Worm (Caenorhabditis elegans) whole organism, L2 larva: ENCODE measurements around the gene D2096.12.

Source experiments
- Y55F3AM.14 ChIP-seq: fragments of 200-800 bp; sonication (Bioruptor generic); optimal IDR thresholded peaks from 2 replicates; lab custom pipeline; 2018; ENCODE audit warnings: mild to moderate bottlenecking, missing genetic modification characterization, missing compliant biosample characterization
- alr-1 ChIP-seq: fragments of 150-350 bp; optimal IDR thresholded peaks from 2 replicates; lab custom pipeline; 2014; ENCODE audit warnings: missing biosample characterization, missing genetic modification characterization
- ama-1 ChIP-seq: fragments of 150-350 bp; optimal IDR thresholded peaks from 2 replicates; lab custom pipeline; 2018; ENCODE audit warnings: inconsistent platforms
- ceh-16 ChIP-seq: fragments of 150-350 bp; optimal IDR thresholded peaks from 2 replicates; lab custom pipeline; 2014; ENCODE audit warnings: missing biosample characterization, missing genetic modification characterization
- lin-11 ChIP-seq: fragments of 150-350 bp; sonication (generic microtip); optimal IDR thresholded peaks from 2 replicates; lab custom pipeline; 2014; ENCODE audit warnings: missing biosample characterization, missing genetic modification characterization, inconsistent platforms, mixed read lengths
- lin-13 ChIP-seq: fragments of 150-350 bp; optimal IDR thresholded peaks from 2 replicates; lab custom pipeline; 2014; ENCODE audit warnings: missing biosample characterization, missing genetic modification reagents, missing genetic modification characterization
- mab-5 ChIP-seq: fragments of 150-350 bp; optimal IDR thresholded peaks from 2 replicates; lab custom pipeline; 2014; ENCODE audit warnings: missing biosample characterization, missing genetic modification characterization
- nhr-12 ChIP-seq: fragments of 150-350 bp; optimal IDR thresholded peaks from 2 replicates; lab custom pipeline; 2014; ENCODE audit warnings: missing biosample characterization, missing genetic modification characterization
- nhr-237 ChIP-seq: fragments of 150-350 bp; optimal IDR thresholded peaks from 2 replicates; lab custom pipeline; 2014; ENCODE audit warnings: missing biosample characterization, missing genetic modification characterization
- nhr-77 ChIP-seq: fragments of 150-350 bp; optimal IDR thresholded peaks from 2 replicates; lab custom pipeline; 2014; ENCODE audit warnings: missing biosample characterization, missing genetic modification characterization
- ztf-11 ChIP-seq: sonication (generic microtip); optimal IDR thresholded peaks from 2 replicates; lab custom pipeline; 2017; ENCODE audit warnings: missing biosample characterization, missing genetic modification characterization
- ztf-4 ChIP-seq: fragments of 150-350 bp; optimal IDR thresholded peaks from 2 replicates; lab custom pipeline; 2014; ENCODE audit warnings: missing biosample characterization, missing genetic modification characterization

ce11 chrIV:8333988-8334863 lies 29.0 kb upstream of the D2096.12 start, which contains the start of gene his-32:
- TF ChIP-seq Y55F3AM.14 (GFP tag; lab: Kevin White, UChicago): no peak
- no peak for TF ChIP-seq ama-1
- peak; percentile 66 for TF ChIP-seq mab-5 (tag; lab: Kevin White, UChicago)
- TF ChIP-seq ztf-11 (tag; lab: Kevin White, UChicago): no peak
- no peak for TF ChIP-seq nhr-77 (tag; lab: Kevin White, UChicago)
- TF ChIP-seq lin-13 (GFP tag; lab: Kevin White, UChicago): peak; percentile 67
- no peak for TF ChIP-seq nhr-12 (tag; lab: Kevin White, UChicago)
- no peak for TF ChIP-seq ztf-4 (tag; lab: Kevin White, UChicago)
- peak; percentile 97 for TF ChIP-seq ceh-16 (tag; lab: Kevin White, UChicago)
- TF ChIP-seq lin-11 (tag; lab: Kevin White, UChicago): no peak
- TF ChIP-seq alr-1 (tag; lab: Kevin White, UChicago): no peak
- no peak for TF ChIP-seq nhr-237 (tag; lab: Kevin White, UChicago)
